Worm (Caenorhabditis elegans) whole organism, young adult: ENCODE results near the gene Y57G11C.42.

Experiments
- F49E8.2 ChIP-seq: sonication (generic microtip); optimal IDR thresholded peaks from 3 replicates; lab custom pipeline; 2017; ENCODE audit warnings: missing genetic modification characterization, mild to moderate bottlenecking, missing compliant biosample characterization, antibody characterized with exemption, moderate library complexity; ENCODE audit not compliant: insufficient read depth
- dpl-1 ChIP-seq: fragments of 150-350 bp; optimal IDR thresholded peaks from 2 replicates; lab custom pipeline; 2014; ENCODE audit warnings: missing biosample characterization, missing genetic modification reagents, missing genetic modification characterization
- hmg-20 ChIP-seq: fragments of 200-800 bp; sonication (Bioruptor generic); IDR thresholded peaks from 2 replicates; pipeline ENCODE4 v1.3.6; 2022; ENCODE audit warnings: missing genetic modification reagents, missing genetic modification characterization, missing compliant biosample characterization
- snpc-4 ChIP-seq, 5 experiments: fragments of 150-350 bp in 1 of 5; sonication (generic microtip) in 4 of 5; optimal IDR thresholded peaks; 2 replicates each; lab custom pipeline; 2014 to 2018; ENCODE audit warnings: missing genetic modification characterization in 5 of 5, missing biosample characterization in 3 of 5, antibody characterized with exemption in 2 of 5, mild to moderate bottlenecking in 2 of 5, missing compliant biosample characterization in 2 of 5, missing genotype in 2 of 5, moderate library complexity in 2 of 5, missing genetic modification reagents in 1 of 5
- tbp1 ChIP-seq: fragments of 200-800 bp; sonication (Bioruptor generic); optimal IDR thresholded peaks from 2 replicates; lab custom pipeline; 2018; ENCODE audit warnings: mild to moderate bottlenecking, missing genetic modification characterization, missing compliant biosample characterization
- tbx-9 ChIP-seq: sonication (generic microtip); optimal IDR thresholded peaks from 2 replicates; lab custom pipeline; 2016; ENCODE audit warnings: borderline replicate concordance, missing genetic modification characterization, inconsistent platforms, missing compliant biosample characterization
- unc-62 ChIP-seq: fragments of 150-350 bp; optimal IDR thresholded peaks from 2 replicates; lab custom pipeline; 2014; ENCODE audit warnings: missing biosample characterization, missing genetic modification reagents, missing genetic modification characterization

DNA sequence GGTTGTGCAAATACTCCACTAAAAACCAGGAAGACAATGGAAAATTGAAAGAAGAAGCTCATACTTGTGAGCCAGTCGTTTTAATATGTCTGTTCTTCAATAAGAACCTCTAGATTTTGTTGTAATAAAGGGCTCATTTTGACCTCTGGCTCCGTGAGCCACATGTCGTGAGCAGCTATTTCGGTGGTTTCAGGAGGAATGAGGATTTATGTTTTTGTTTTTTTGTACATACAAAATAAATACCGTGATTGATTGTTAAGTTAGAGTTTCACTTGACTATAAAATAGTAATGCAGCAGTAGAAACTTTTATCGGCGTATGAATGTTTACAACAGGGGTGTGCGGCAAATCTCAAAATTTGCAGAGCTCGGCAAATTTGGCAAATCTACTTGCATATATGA is 24.2 kb upstream of the Y57G11C.42 start, which contains the start of gene Y57G11C.40:
- TF ChIP-seq tbp1 (GFP tag; lab: Kevin White, UChicago) (no peak), tbx-9 (no peak), F49E8.2 (tag; lab: Kevin White, UChicago) (no peak), hmg-20 (GFP tag; lab: Robert Waterston, UW) (no peak), snpc-4 (GFP tag; optimal IDR thresholded peaks at IDR 0.05; lab: Kevin White, UChicago) (no peak), snpc-4 (tag; optimal IDR thresholded peaks at IDR 0.05; lab: Kevin White, UChicago) (no peak), dpl-1 (GFP tag; lab: Kevin White, UChicago) (no peak), unc-62 (no peak)
